Fruit fly (Drosophila melanogaster) whole organism, embryonic: ENCODE results near the gene DCP2.

Experiments used
- Bdp1 ChIP-seq: fragments of 200-800 bp; sonication (Bioruptor generic); optimal IDR thresholded peaks from 3 replicates; lab custom pipeline; 2016; ENCODE audit warnings: missing biosample characterization, missing genetic modification characterization
- Bgb ChIP-seq: fragments of 200-800 bp; sonication (Bioruptor generic); IDR thresholded peaks from 2 replicates; pipeline ENCODE4 v1.3.6; 2022; ENCODE audit warnings: missing biosample characterization, missing genetic modification characterization; ENCODE audit not compliant: partially characterized antibody
- CG10543 ChIP-seq: fragments of 200-800 bp; sonication (Bioruptor generic); optimal IDR thresholded peaks from 3 replicates; lab custom pipeline; 2017; ENCODE audit warnings: missing biosample characterization, mild to moderate bottlenecking, missing genetic modification characterization, moderate library complexity
- CG12104 ChIP-seq: fragments of 200-800 bp; sonication (Bioruptor generic); optimal IDR thresholded peaks from 3 replicates; lab custom pipeline; 2016; ENCODE audit warnings: missing biosample characterization, missing genetic modification characterization
- CG12236 ChIP-seq: fragments of 200-800 bp; sonication (Bioruptor generic); optimal IDR thresholded peaks from 2 replicates; lab custom pipeline; 2016; ENCODE audit warnings: missing biosample characterization, missing genetic modification characterization
- CG13624 ChIP-seq: fragments of 200-800 bp; sonication (Bioruptor generic); optimal IDR thresholded peaks from 2 replicates; lab custom pipeline; 2016; ENCODE audit warnings: missing biosample characterization, missing genetic modification characterization
- CG13775 ChIP-seq: fragments of 200-800 bp; sonication (Bioruptor generic); optimal IDR thresholded peaks from 3 replicates; lab custom pipeline; 2017; ENCODE audit warnings: missing biosample characterization, mild to moderate bottlenecking, missing genetic modification characterization
- CG13894 ChIP-seq: fragments of 200-800 bp; sonication (Bioruptor generic); optimal IDR thresholded peaks from 3 replicates; lab custom pipeline; 2018; ENCODE audit warnings: missing biosample characterization, mild to moderate bottlenecking, missing genetic modification characterization, moderate library complexity
- CG14965 ChIP-seq: fragments of 200-800 bp; sonication (Bioruptor generic); optimal IDR thresholded peaks from 2 replicates; lab custom pipeline; 2016; ENCODE audit warnings: missing biosample characterization, missing genetic modification characterization, borderline replicate concordance
- CG1647 ChIP-seq: fragments of 200-800 bp; sonication (Bioruptor generic); optimal IDR thresholded peaks from 3 replicates; lab custom pipeline; 2016; ENCODE audit warnings: missing biosample characterization, missing genetic modification characterization
- CG17361 ChIP-seq: fragments of 200-800 bp; sonication (Bioruptor generic); IDR thresholded peaks from 3 replicates; pipeline ENCODE4 v1.3.6; 2022; ENCODE audit warnings: missing biosample characterization, missing genetic modification characterization
- CG18262 ChIP-seq: fragments of 200-800 bp; optimal IDR thresholded peaks from 3 replicates; lab custom pipeline; 2019; ENCODE audit warnings: missing biosample characterization, mild to moderate bottlenecking, missing genetic modification characterization, moderate library complexity
- CG18619 ChIP-seq: fragments of 200-800 bp; sonication (Bioruptor generic); optimal IDR thresholded peaks from 3 replicates; lab custom pipeline; 2017; ENCODE audit warnings: missing biosample characterization, mild to moderate bottlenecking, missing genetic modification characterization
- CG2889 ChIP-seq: fragments of 200-800 bp; sonication (Bioruptor generic); IDR thresholded peaks from 3 replicates; pipeline ENCODE4 v1.3.6; 2022; ENCODE audit warnings: missing biosample characterization, missing genetic modification characterization
- CG3163 ChIP-seq: fragments of 200-800 bp; sonication (Bioruptor generic); optimal IDR thresholded peaks from 3 replicates; lab custom pipeline; 2016; ENCODE audit warnings: missing biosample characterization, missing genetic modification characterization
- CG34422 ChIP-seq: fragments of 200-800 bp; sonication (Bioruptor generic); IDR thresholded peaks from 3 replicates; pipeline ENCODE4 v1.3.6; 2022; ENCODE audit warnings: missing biosample characterization, missing genetic modification characterization
- CG3995 ChIP-seq: fragments of 200-800 bp; sonication (Bioruptor generic); optimal IDR thresholded peaks from 3 replicates; lab custom pipeline; 2016; ENCODE audit warnings: missing biosample characterization, missing genetic modification characterization
- CG4404 ChIP-seq: fragments of 200-800 bp; sonication (Bioruptor generic); IDR thresholded peaks from 2 replicates; pipeline ENCODE4 v1.3.6; 2022; ENCODE audit warnings: missing biosample characterization, missing genetic modification characterization
- CG4424 ChIP-seq: fragments of 200-800 bp; sonication (Bioruptor generic); optimal IDR thresholded peaks from 3 replicates; lab custom pipeline; 2016; ENCODE audit warnings: missing biosample characterization, missing genetic modification characterization
- CG4707 ChIP-seq: fragments of 200-800 bp; sonication (Bioruptor generic); optimal IDR thresholded peaks from 2 replicates; lab custom pipeline; 2018; ENCODE audit warnings: missing biosample characterization, mild to moderate bottlenecking, missing genetic modification characterization, moderate library complexity
- CG6813 ChIP-seq: fragments of 200-800 bp; sonication (Bioruptor generic); optimal IDR thresholded peaks from 2 replicates; lab custom pipeline; 2017; ENCODE audit warnings: missing biosample characterization, missing genetic modification characterization, mild to moderate bottlenecking, moderate library complexity, missing genetic modification reagents
- CG7556 ChIP-seq: fragments of 200-800 bp; sonication (Bioruptor generic); optimal IDR thresholded peaks from 2 replicates; lab custom pipeline; 2017; ENCODE audit warnings: missing biosample characterization, mild to moderate bottlenecking, missing genetic modification characterization
- CG8281 ChIP-seq: fragments of 200-800 bp; sonication (Bioruptor generic); optimal IDR thresholded peaks from 2 replicates; lab custom pipeline; 2018; ENCODE audit warnings: missing biosample characterization, mild to moderate bottlenecking, missing genetic modification characterization, moderate library complexity
- CG8359 ChIP-seq: fragments of 200-800 bp; sonication (Bioruptor generic); optimal IDR thresholded peaks from 2 replicates; lab custom pipeline; 2017; ENCODE audit warnings: missing biosample characterization, mild to moderate bottlenecking, missing genetic modification characterization, borderline replicate concordance
- Dll ChIP-seq: fragments of 200-800 bp; sonication (Bioruptor generic); IDR thresholded peaks from 4 replicates; pipeline ENCODE4 v1.3.6; 2022; ENCODE audit warnings: missing biosample characterization, missing genetic modification characterization; ENCODE audit not compliant: partially characterized antibody
- Doc2 ChIP-seq: fragments of 200-800 bp; sonication (Bioruptor generic); IDR thresholded peaks from 2 replicates; pipeline ENCODE4 v1.3.6; 2022; ENCODE audit warnings: missing biosample characterization, missing genetic modification characterization
- Dp ChIP-seq: fragments of 200-800 bp; sonication (Bioruptor generic); optimal IDR thresholded peaks from 2 replicates; lab custom pipeline; 2018; ENCODE audit warnings: missing biosample characterization, mild to moderate bottlenecking, missing genetic modification characterization, moderate library complexity
- Ets97D ChIP-seq: fragments of 200-800 bp; sonication (Bioruptor generic); optimal IDR thresholded peaks from 3 replicates; lab custom pipeline; 2016; ENCODE audit warnings: missing biosample characterization, missing genetic modification characterization
- HLH54F ChIP-seq: fragments of 200-800 bp; sonication (Bioruptor generic); optimal IDR thresholded peaks from 3 replicates; lab custom pipeline; 2016; ENCODE audit warnings: missing biosample characterization, missing genetic modification characterization
- HLHmδ ChIP-seq: fragments of 200-800 bp; sonication (Bioruptor generic); optimal IDR thresholded peaks from 2 replicates; lab custom pipeline; 2018; ENCODE audit warnings: missing biosample characterization, mild to moderate bottlenecking, missing genetic modification characterization, moderate library complexity
- Mes4 ChIP-seq: fragments of 200-800 bp; sonication (Bioruptor generic); optimal IDR thresholded peaks from 2 replicates; lab custom pipeline; 2016; ENCODE audit warnings: missing biosample characterization, missing genetic modification characterization
- NK7.1 ChIP-seq: fragments of 200-800 bp; sonication (Bioruptor generic); optimal IDR thresholded peaks from 3 replicates; lab custom pipeline; 2016; ENCODE audit warnings: missing biosample characterization, missing genetic modification characterization
- Scr ChIP-seq: fragments of 200-800 bp; sonication (Bioruptor generic); IDR thresholded peaks from 2 replicates; pipeline ENCODE4 v1.3.6; 2022; ENCODE audit warnings: missing biosample characterization, missing genetic modification characterization; ENCODE audit not compliant: partially characterized antibody
- Six4 ChIP-seq: fragments of 200-800 bp; sonication (Bioruptor generic); optimal IDR thresholded peaks from 2 replicates; lab custom pipeline; 2016; ENCODE audit warnings: missing biosample characterization, missing genetic modification characterization
- Ssrp ChIP-seq: fragments of 200-800 bp; sonication (Bioruptor generic); optimal IDR thresholded peaks from 2 replicates; lab custom pipeline; 2018; ENCODE audit warnings: missing biosample characterization, mild to moderate bottlenecking, missing genetic modification characterization, moderate library complexity
- Tbp ChIP-seq: fragments of >200 bp; optimal IDR thresholded peaks from 2 replicates; lab custom pipeline; 2018; ENCODE audit warnings: missing biosample characterization, missing genetic modification characterization
- crol ChIP-seq: fragments of 200-800 bp; sonication (Bioruptor generic); IDR thresholded peaks from 2 replicates; pipeline ENCODE4 v1.3.6; 2022; ENCODE audit warnings: missing biosample characterization, missing genetic modification characterization
- ems ChIP-seq: fragments of 200-800 bp; sonication (Bioruptor generic); optimal IDR thresholded peaks from 3 replicates; lab custom pipeline; 2016; ENCODE audit warnings: missing biosample characterization, missing genetic modification characterization
- exex ChIP-seq: fragments of 200-800 bp; sonication (Bioruptor generic); optimal IDR thresholded peaks from 4 replicates; lab custom pipeline; 2018; ENCODE audit warnings: missing biosample characterization, mild to moderate bottlenecking, missing genetic modification characterization, moderate library complexity
- fd102C ChIP-seq: fragments of 200-800 bp; sonication (Bioruptor generic); optimal IDR thresholded peaks from 2 replicates; lab custom pipeline; 2018; ENCODE audit warnings: missing biosample characterization, mild to moderate bottlenecking, missing genetic modification characterization, moderate library complexity
- gcm ChIP-seq: fragments of 200-800 bp; sonication (Bioruptor generic); optimal IDR thresholded peaks from 2 replicates; lab custom pipeline; 2019; ENCODE audit warnings: missing biosample characterization, mild to moderate bottlenecking, missing genetic modification characterization, moderate library complexity
- gt ChIP-seq: fragments of 200-800 bp; sonication (Bioruptor generic); IDR thresholded peaks from 2 replicates; pipeline ENCODE4 v1.3.6; 2022; ENCODE audit warnings: missing biosample characterization, missing genetic modification characterization
- lilli ChIP-seq: fragments of 200-800 bp; sonication (Bioruptor generic); optimal IDR thresholded peaks from 3 replicates; lab custom pipeline; 2016; ENCODE audit warnings: missing biosample characterization, missing genetic modification characterization
- pros ChIP-seq: fragments of 200-800 bp; sonication (Bioruptor generic); optimal IDR thresholded peaks from 3 replicates; lab custom pipeline; 2019; ENCODE audit warnings: missing biosample characterization, mild to moderate bottlenecking, missing genetic modification characterization, moderate library complexity
- pum ChIP-seq: fragments of 200-800 bp; sonication (Bioruptor generic); optimal IDR thresholded peaks from 2 replicates; lab custom pipeline; 2016; ENCODE audit warnings: missing biosample characterization, missing genetic modification characterization
- row ChIP-seq: fragments of 200-800 bp; sonication (Bioruptor generic); IDR thresholded peaks from 3 replicates; pipeline ENCODE4 v1.3.6; 2022; ENCODE audit warnings: missing biosample characterization, missing genetic modification characterization
- sens-2 ChIP-seq: fragments of 200-800 bp; sonication (Bioruptor generic); IDR thresholded peaks from 2 replicates; pipeline ENCODE4 v1.3.6; 2022; ENCODE audit warnings: missing biosample characterization, missing genetic modification characterization
- slp2 ChIP-seq: fragments of 200-800 bp; sonication (Bioruptor generic); optimal IDR thresholded peaks from 2 replicates; lab custom pipeline; 2016; ENCODE audit warnings: missing biosample characterization, missing genetic modification characterization
- tll ChIP-seq, 2 experiments: fragments of 200-800 bp in 1 of 2; fragments of >200 bp in 1 of 2; sonication (Bioruptor generic) in 1 of 2; optimal IDR thresholded peaks; 2 replicates each; lab custom pipeline; 2017 to 2019; ENCODE audit warnings: missing biosample characterization in 2 of 2, missing genetic modification characterization in 2 of 2, mild to moderate bottlenecking in 1 of 2, moderate library complexity in 1 of 2
- toy ChIP-seq: fragments of 200-800 bp; sonication (Bioruptor generic); IDR thresholded peaks from 2 replicates; pipeline ENCODE4 v1.3.6; 2022; ENCODE audit warnings: missing biosample characterization, missing genetic modification characterization
- twi ChIP-seq: fragments of 200-800 bp; optimal IDR thresholded peaks from 2 replicates; lab custom pipeline; 2019; ENCODE audit warnings: missing biosample characterization, mild to moderate bottlenecking, missing genetic modification characterization, moderate library complexity

Gene DCP2

dm6 chr3L:15768947-15769389, 57.3 kb downstream of the DCP2 start (continued):
- TF ChIP-seq fd102C = no peak
- no peak for TF ChIP-seq CG14965 (GFP tag; lab: Kevin White, UChicago)
- TF ChIP-seq CG12104 (GFP tag; lab: Kevin White, UChicago) = peak; percentile 36
- TF ChIP-seq CG2889 (GFP tag; lab: Robert Waterston, UW) = no peak
- TF ChIP-seq CG18619 (GFP tag; lab: Kevin White, UChicago) = peak; percentile 46
- peak; percentile 58 for TF ChIP-seq twi (tag; lab: Kevin White, UChicago)
- TF ChIP-seq CG13775 (GFP tag; lab: Kevin White, UChicago) = peak; percentile 75
- no peak for TF ChIP-seq Scr (GFP tag; lab: Robert Waterston, UW)
- TF ChIP-seq Six4 (GFP tag; lab: Kevin White, UChicago) = peak; percentile 62
- no peak for TF ChIP-seq Tbp (GFP tag; lab: Kevin White, UChicago)
- TF ChIP-seq Ets97D = no peak
- no peak for TF ChIP-seq CG12236 (GFP tag; lab: Kevin White, UChicago)
- TF ChIP-seq CG13624 (GFP tag; lab: Kevin White, UChicago) = no peak
- peak; percentile 32 for TF ChIP-seq lilli (GFP tag; lab: Kevin White, UChicago)
- TF ChIP-seq CG10543 = no peak
- no peak for TF ChIP-seq CG1647
- TF ChIP-seq CG18262 (tag; lab: Kevin White, UChicago) = peak; percentile 90
- TF ChIP-seq gt (GFP tag; lab: Robert Waterston, UW) = 0 out of 2 replicates have a peak, but pooled peaks have one; percentile 25
- peak; percentile 44 for TF ChIP-seq CG6813 (GFP tag; lab: Kevin White, UChicago)
- TF ChIP-seq CG4404 (GFP tag; lab: Robert Waterston, UW) = peak; percentile 72
- no peak for TF ChIP-seq tll (GFP tag; optimal IDR thresholded peaks at IDR 0.05; lab: Kevin White, UChicago)
- no peak for TF ChIP-seq pum (GFP tag; lab: Kevin White, UChicago)
- no peak for TF ChIP-seq CG3995 (GFP tag; lab: Kevin White, UChicago)
- no peak for TF ChIP-seq exex (tag; lab: Kevin White, UChicago)
- no peak for TF ChIP-seq Bgb (GFP tag; lab: Robert Waterston, UW)
- TF ChIP-seq toy (GFP tag; lab: Robert Waterston, UW) = no peak
- TF ChIP-seq Mes4 (GFP tag; lab: Kevin White, UChicago) = no peak
- TF ChIP-seq pros (GFP tag; lab: Kevin White, UChicago) = no peak
- TF ChIP-seq CG8281 = no peak
- peak; percentile 70 for TF ChIP-seq CG7556
- TF ChIP-seq sens-2 (GFP tag; lab: Robert Waterston, UW) = 0 out of 2 replicates have a peak, but pooled peaks have one; percentile 36
- peak; percentile 59 for TF ChIP-seq gcm
- TF ChIP-seq Bdp1 (GFP tag; lab: Kevin White, UChicago) = no peak
- TF ChIP-seq CG4707 (GFP tag; lab: Kevin White, UChicago) = no peak
- no peak for TF ChIP-seq CG13894
- no peak for TF ChIP-seq Doc2
- TF ChIP-seq slp2 (GFP tag; lab: Kevin White, UChicago) = no peak
- no peak for TF ChIP-seq NK7.1 (GFP tag; lab: Kevin White, UChicago)
- TF ChIP-seq Ssrp = peak; percentile 85
- TF ChIP-seq HLH54F (GFP tag; lab: Kevin White, UChicago) = no peak
- no peak for TF ChIP-seq Dll (GFP tag; lab: Robert Waterston, UW)
- no peak for TF ChIP-seq crol
- peak; percentile 62 for TF ChIP-seq row (GFP tag; lab: Robert Waterston, UW)
- TF ChIP-seq Dp = no peak
- no peak for TF ChIP-seq ems (GFP tag; lab: Kevin White, UChicago)
- no peak for TF ChIP-seq CG3163
- TF ChIP-seq CG8359 (GFP tag; lab: Kevin White, UChicago) = peak; percentile 61
- 0 out of 3 replicates have a peak, but pooled peaks have one; percentile 50 for TF ChIP-seq CG34422 (GFP tag; lab: Robert Waterston, UW)
- TF ChIP-seq CG17361 (GFP tag; lab: Robert Waterston, UW) = peak; percentile 85
- TF ChIP-seq HLHmδ = no peak
- TF ChIP-seq CG4424 (GFP tag; lab: Kevin White, UChicago) = peak; percentile 77
